Fruit fly (Drosophila melanogaster) whole organism: Measurements from ENCODE around the gene Edc3.

Source experiments
- CG8478 ChIP-seq: fragments of >200 bp; optimal IDR thresholded peaks from 2 replicates; lab custom pipeline; 2018; ENCODE audit warnings: inconsistent platforms
- EcR ChIP-seq, 2 experiments: fragments of >200 bp; optimal IDR thresholded peaks; 2 replicates each; lab custom pipeline; 2017; ENCODE audit warnings: missing biosample characterization in 2 of 2, missing genetic modification characterization in 2 of 2, missing genetic modification reagents in 2 of 2
- psq ChIP-seq: fragments of >200 bp; optimal IDR thresholded peaks from 2 replicates; lab custom pipeline; 2017
- usp ChIP-seq: fragments of >200 bp; optimal IDR thresholded peaks from 2 replicates; lab custom pipeline; 2017; ENCODE audit warnings: missing biosample characterization, missing genetic modification characterization, mixed read lengths

- TF ChIP-seq CG8478 (lab: Kevin White, UChicago) = no peak
- no peak for TF ChIP-seq usp (GFP tag; lab: Kevin White, UChicago)
- TF ChIP-seq psq (lab: Kevin White, UChicago) = no peak
- TF ChIP-seq EcR (GFP tag; optimal IDR thresholded peaks at IDR 0.05; lab: Kevin White, UChicago) = no peak
These were observed 16.2 kb downstream of the Edc3 start for dm6 chr3L:17513492-17513891.
